Worm (Caenorhabditis elegans) whole organism, L1 larva: ENCODE measurements around the gene clec-37.

ENCODE experiments used
- C16A3.4 ChIP-seq: fragments of 150-350 bp; optimal IDR thresholded peaks from 2 replicates; lab custom pipeline; 2014; ENCODE audit warnings: missing biosample characterization, missing genetic modification characterization
- ces-1 ChIP-seq: fragments of 150-350 bp; optimal IDR thresholded peaks from 2 replicates; lab custom pipeline; 2014; ENCODE audit warnings: missing biosample characterization, missing genetic modification reagents, missing genetic modification characterization
- fkh-10 ChIP-seq: sonication (generic microtip); optimal IDR thresholded peaks from 2 replicates; lab custom pipeline; 2017; ENCODE audit warnings: missing biosample characterization, missing genetic modification reagents, missing genetic modification characterization
- lin-13 ChIP-seq: fragments of 150-350 bp; optimal IDR thresholded peaks from 2 replicates; lab custom pipeline; 2014; ENCODE audit warnings: missing biosample characterization, missing genetic modification reagents, missing genetic modification characterization
- lin-15B ChIP-seq: fragments of 150-350 bp; sonication (generic microtip); optimal IDR thresholded peaks from 3 replicates; lab custom pipeline; 2014; ENCODE audit warnings: missing biosample characterization, missing genetic modification characterization
- pag-3 ChIP-seq: sonication (generic microtip); optimal IDR thresholded peaks from 2 replicates; lab custom pipeline; 2017; ENCODE audit warnings: missing genetic modification characterization, mild to moderate bottlenecking, missing compliant biosample characterization, antibody characterized with exemption, borderline replicate concordance; ENCODE audit not compliant: insufficient read depth

DNA sequence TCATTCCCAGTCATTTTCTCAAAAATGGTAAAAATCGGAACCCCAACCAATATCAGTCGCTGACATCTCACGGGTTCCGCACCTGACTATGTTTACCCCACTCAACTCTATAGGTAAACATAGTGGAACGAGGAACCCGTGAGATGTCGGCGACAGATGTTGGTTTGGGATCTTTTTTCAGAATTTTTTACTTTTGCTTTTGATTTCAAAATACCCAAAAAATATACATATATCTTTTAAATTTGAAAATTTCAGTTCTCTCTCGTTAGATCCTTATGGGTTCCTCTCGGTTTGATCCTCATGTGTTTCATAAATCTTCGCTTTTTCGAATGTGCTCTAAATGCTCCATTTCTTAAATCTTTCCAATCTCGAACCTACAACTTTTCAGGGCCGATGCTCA is 21.7 kb upstream of the clec-37 start, which contains the start of gene srw-23:
- no peak for TF ChIP-seq pag-3 (tag; lab: Kevin White, UChicago)
- no peak for TF ChIP-seq ces-1 (GFP tag; lab: Kevin White, UChicago)
- no peak for TF ChIP-seq fkh-10
- no peak for TF ChIP-seq C16A3.4 (tag; lab: Kevin White, UChicago)
- no peak for TF ChIP-seq lin-15B
- no peak for TF ChIP-seq lin-13 (GFP tag; lab: Kevin White, UChicago)
